Fruit fly (Drosophila melanogaster): ENCODE results near the gene CG5966.

The CG5966 gene

DNA sequence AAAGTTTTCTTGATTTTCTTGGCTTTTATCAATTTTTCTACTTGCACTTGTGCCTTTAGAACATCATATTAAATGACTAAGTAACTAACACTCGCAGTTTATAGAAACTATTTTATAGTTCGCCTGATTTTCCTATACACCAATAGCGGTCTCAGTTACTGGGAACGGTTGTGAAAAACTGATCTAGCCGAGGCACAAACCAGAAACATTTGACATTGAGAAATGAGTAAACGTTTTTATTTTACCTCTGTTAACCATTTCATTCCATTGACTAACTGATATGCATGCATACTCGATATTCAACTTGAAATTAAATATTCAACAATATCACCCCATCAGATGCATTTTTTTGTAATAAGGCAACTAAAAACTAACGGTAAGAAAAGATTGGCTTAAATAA is 46.8 kb downstream of the CG5966 start:
- TF ChIP-seq CG17801 (GFP tag; optimal IDR thresholded peaks at IDR 0.05; ENCODE audit: partially characterized antibody), result no peak

DNA sequence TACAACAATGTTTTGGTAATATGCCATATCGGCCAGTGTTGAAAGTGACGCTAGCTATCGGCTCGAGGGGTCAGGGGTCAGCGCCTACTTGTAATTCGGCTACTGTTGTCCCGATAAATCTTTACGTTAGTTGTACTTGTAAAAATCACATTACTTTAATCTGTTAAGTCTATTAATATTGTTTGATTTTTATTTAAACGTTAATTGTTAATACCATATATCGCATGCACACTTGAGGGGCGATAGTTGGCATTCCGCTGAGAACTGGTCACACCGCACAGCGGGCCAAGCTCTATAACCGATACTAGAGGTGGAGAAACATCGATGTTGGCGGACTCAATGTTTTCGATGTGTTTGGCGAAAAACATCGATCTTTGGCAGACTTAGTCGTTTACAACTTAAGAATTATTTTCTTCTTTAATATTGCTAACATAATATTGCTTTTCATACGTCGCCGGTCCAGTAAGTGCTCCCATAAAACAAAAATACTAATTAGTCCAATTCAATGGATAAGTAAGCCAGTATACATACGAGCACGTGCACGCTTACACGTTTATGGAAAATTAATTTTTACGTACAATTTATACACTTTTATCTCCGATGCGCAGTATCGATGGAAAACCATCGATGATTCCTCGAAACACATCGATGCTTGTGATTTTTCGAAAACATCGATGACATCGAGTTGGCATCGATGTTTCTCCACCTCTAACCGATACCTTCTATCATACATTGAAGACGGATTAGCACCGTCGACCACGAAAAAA is 48.8 kb downstream of the CG5966 start, which contains the start of the genes rux and MCTS1:
TSS of gene rux (minus strand) at position 621 of the 767 bp plus-strand sequence.
TSS of gene MCTS1 (plus strand) at position 713 of the 767 bp plus-strand sequence.
- TF ChIP-seq CG17801 (GFP tag; optimal IDR thresholded peaks at IDR 0.05; ENCODE audit: partially characterized antibody), result peak; percentile 24

DNA sequence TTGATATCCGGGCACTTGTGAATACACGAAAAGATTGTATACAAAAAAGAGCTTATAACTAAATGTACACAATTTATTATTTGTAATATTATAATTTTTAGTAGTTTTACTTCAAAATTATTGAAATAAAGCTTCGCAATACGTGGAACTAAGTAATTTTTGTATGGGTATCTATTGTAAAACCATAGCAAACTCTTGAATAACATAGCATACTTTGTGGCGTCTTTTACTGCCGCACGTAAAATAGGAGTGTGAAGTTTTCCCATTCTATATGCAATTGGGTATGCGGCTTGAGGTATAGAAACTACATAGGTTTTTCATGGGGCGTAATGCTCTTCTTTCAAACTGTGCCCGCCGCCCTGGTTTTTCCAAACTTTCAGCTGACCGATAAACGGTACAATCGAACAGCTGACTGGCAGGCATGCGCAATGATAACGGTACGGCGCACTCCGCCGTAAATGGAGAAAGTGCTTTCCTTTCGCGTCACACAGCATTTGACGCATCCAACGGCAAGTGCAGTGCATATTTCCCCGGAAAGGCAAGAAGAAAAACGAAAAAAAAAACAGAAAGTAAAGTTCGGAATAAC is 50.9 kb downstream of the CG5966 start, which contains the start of gene CG5937:
TSS of gene CG5937 (plus strand) at position 575 of the 586 bp plus-strand sequence.
- no peak for TF ChIP-seq CG17801 (GFP tag; optimal IDR thresholded peaks at IDR 0.05; ENCODE audit: partially characterized antibody)
